Worm (Caenorhabditis elegans) whole organism, L4 larva: ENCODE data around the gene Y102A5C.4.

Experiments used
- F10B5.3 ChIP-seq: sonication (generic microtip); optimal IDR thresholded peaks from 2 replicates; lab custom pipeline; 2016; ENCODE audit warnings: mild to moderate bottlenecking, missing genetic modification characterization, missing compliant biosample characterization
- F37D6.2 ChIP-seq: sonication (generic microtip); optimal IDR thresholded peaks from 2 replicates; lab custom pipeline; 2016; ENCODE audit warnings: mild to moderate bottlenecking, missing genetic modification characterization, missing compliant biosample characterization
- F49E8.2 ChIP-seq: sonication (generic microtip); optimal IDR thresholded peaks from 2 replicates; lab custom pipeline; 2016; ENCODE audit warnings: missing compliant biosample characterization, mild to moderate bottlenecking, missing genetic modification characterization, borderline replicate concordance
- Y48G9A.11 ChIP-seq: fragments of 200-800 bp; sonication (Bioruptor generic); IDR thresholded peaks from 2 replicates; pipeline ENCODE4 v1.3.6; 2022; ENCODE audit warnings: missing genetic modification reagents, missing genetic modification characterization, missing compliant biosample characterization
- Y5F2A.4 ChIP-seq: fragments of 200-800 bp; sonication (Bioruptor generic); optimal IDR thresholded peaks from 2 replicates; lab custom pipeline; 2018; ENCODE audit warnings: mild to moderate bottlenecking, missing genetic modification characterization, missing compliant biosample characterization
- aha-1 ChIP-seq: fragments of 150-350 bp; peaks from one replicate; lab custom pipeline; 2014; ENCODE audit warnings: missing biosample characterization, missing genetic modification characterization
- arid-1 ChIP-seq: fragments of 200-800 bp; sonication (Bioruptor generic); conservative IDR thresholded peaks from 2 replicates; pipeline ENCODE4 v1.3.6; 2022; ENCODE audit warnings: missing genetic modification reagents, missing genetic modification characterization, missing compliant biosample characterization
- ceh-20 ChIP-seq: fragments of 200-800 bp; sonication (Bioruptor generic); IDR thresholded peaks from 2 replicates; pipeline ENCODE4 v1.3.6; 2022; ENCODE audit warnings: missing genetic modification reagents, missing genetic modification characterization, missing compliant biosample characterization
- ceh-32 ChIP-seq: sonication (generic microtip); optimal IDR thresholded peaks from 2 replicates; lab custom pipeline; 2016; ENCODE audit warnings: mild to moderate bottlenecking, missing genetic modification characterization, missing compliant biosample characterization; ENCODE audit not compliant: poor library complexity
- ces-1 ChIP-seq: fragments of 150-350 bp; sonication (generic microtip); optimal IDR thresholded peaks from 4 replicates; lab custom pipeline; 2014; ENCODE audit warnings: missing biosample characterization, missing genetic modification reagents, missing genetic modification characterization
- ctbp-1 ChIP-seq: fragments of 200-800 bp; sonication (Bioruptor generic); IDR thresholded peaks from 2 replicates; pipeline ENCODE4 v1.3.6; 2022; ENCODE audit warnings: missing genetic modification reagents, missing genetic modification characterization, missing compliant biosample characterization
- daf-16 ChIP-seq, 3 experiments: sonication (generic microtip); optimal IDR thresholded peaks; 2 replicates each; lab custom pipeline; 2016 to 2017; ENCODE audit warnings: missing genetic modification characterization in 3 of 3, missing genetic modification reagents in 3 of 3, mild to moderate bottlenecking in 2 of 3, missing compliant biosample characterization in 2 of 3, missing biosample characterization in 1 of 3, moderate library complexity in 1 of 3
- daf-19 ChIP-seq: fragments of 200-800 bp; sonication (Bioruptor generic); conservative IDR thresholded peaks from 2 replicates; pipeline ENCODE4 v1.3.6; 2022; ENCODE audit warnings: missing genetic modification characterization, missing compliant biosample characterization
- dmd-8 ChIP-seq: fragments of 200-800 bp; sonication (Bioruptor generic); IDR thresholded peaks from 2 replicates; pipeline ENCODE4 v1.3.6; 2022; ENCODE audit warnings: missing genetic modification characterization, missing compliant biosample characterization
- duxl-1 ChIP-seq: sonication (generic microtip); optimal IDR thresholded peaks from 2 replicates; lab custom pipeline; 2016; ENCODE audit warnings: mild to moderate bottlenecking, missing genetic modification characterization, moderate library complexity, missing compliant biosample characterization; ENCODE audit not compliant: poor library complexity
- dve-1 ChIP-seq: sonication (generic microtip); optimal IDR thresholded peaks from 2 replicates; lab custom pipeline; 2017; ENCODE audit warnings: antibody characterized with exemption, mild to moderate bottlenecking, missing genetic modification characterization, missing compliant biosample characterization; ENCODE audit not compliant: insufficient read depth
- egl-43 ChIP-seq: fragments of 200-800 bp; sonication (Bioruptor generic); IDR thresholded peaks from 2 replicates; pipeline ENCODE4 v1.3.6; 2022; ENCODE audit warnings: missing genetic modification reagents, missing genetic modification characterization, missing compliant biosample characterization
- fkh-10 ChIP-seq: fragments of 150-350 bp; optimal IDR thresholded peaks from 2 replicates; lab custom pipeline; 2014; ENCODE audit warnings: missing biosample characterization, missing genetic modification reagents, missing genetic modification characterization
- gei-8 ChIP-seq: fragments of 200-800 bp; sonication (Bioruptor generic); optimal IDR thresholded peaks from 2 replicates; lab custom pipeline; 2018; ENCODE audit warnings: mild to moderate bottlenecking, missing genetic modification characterization, missing compliant biosample characterization
- hlh-30 ChIP-seq: sonication (generic microtip); optimal IDR thresholded peaks from 2 replicates; lab custom pipeline; 2017; ENCODE audit warnings: antibody characterized with exemption, mild to moderate bottlenecking, missing genetic modification characterization, missing compliant biosample characterization; ENCODE audit not compliant: insufficient read depth
- hmg-1.1 ChIP-seq: fragments of 200-800 bp; sonication (Bioruptor generic); IDR thresholded peaks from 2 replicates; pipeline ENCODE4 v1.3.6; 2022; ENCODE audit warnings: missing genetic modification reagents, missing genetic modification characterization, missing compliant biosample characterization
- lim-7 ChIP-seq: fragments of 200-800 bp; sonication (Bioruptor generic); IDR thresholded peaks from 2 replicates; pipeline ENCODE4 v1.3.6; 2022; ENCODE audit warnings: missing genetic modification characterization, missing compliant biosample characterization
- lin-13 ChIP-seq: fragments of 150-350 bp; optimal IDR thresholded peaks from 2 replicates; lab custom pipeline; 2014; ENCODE audit warnings: missing biosample characterization, missing genetic modification reagents, missing genetic modification characterization
- lin-15B ChIP-seq: fragments of 150-350 bp; sonication (generic microtip); optimal IDR thresholded peaks from 3 replicates; lab custom pipeline; 2014; ENCODE audit warnings: missing biosample characterization, missing genetic modification characterization
- lin-38 ChIP-seq: fragments of 200-800 bp; sonication (Bioruptor generic); IDR thresholded peaks from 2 replicates; pipeline ENCODE4 v1.3.6; 2022; ENCODE audit warnings: missing genetic modification reagents, missing genetic modification characterization, missing compliant biosample characterization
- lsy-2 ChIP-seq, 2 experiments: fragments of 150-350 bp in 1 of 2; sonication (generic microtip) in 1 of 2; optimal IDR thresholded peaks; 2 replicates each; lab custom pipeline; 2014 to 2017; ENCODE audit warnings: missing biosample characterization in 2 of 2, missing genetic modification characterization in 2 of 2
- mdt-29 ChIP-seq: fragments of 200-800 bp; sonication (Bioruptor generic); IDR thresholded peaks from 2 replicates; pipeline ENCODE4 v1.3.6; 2022; ENCODE audit warnings: missing genetic modification reagents, missing genetic modification characterization, missing compliant biosample characterization
- mep-1 ChIP-seq: fragments of 150-350 bp; sonication (generic microtip); optimal IDR thresholded peaks from 3 replicates; lab custom pipeline; 2014; ENCODE audit warnings: missing biosample characterization, missing genetic modification characterization
- mes-2 ChIP-seq: sonication (generic microtip); optimal IDR thresholded peaks from 2 replicates; lab custom pipeline; 2016; ENCODE audit warnings: missing genotype, mild to moderate bottlenecking, missing genetic modification characterization, missing compliant biosample characterization; ENCODE audit not compliant: poor library complexity, severe bottlenecking
- mxl-2 ChIP-seq: fragments of 200-800 bp; sonication (Bioruptor generic); conservative IDR thresholded peaks from 2 replicates; pipeline ENCODE4 v1.3.6; 2022; ENCODE audit warnings: missing genetic modification reagents, missing genetic modification characterization, missing compliant biosample characterization
- nhr-11 ChIP-seq: fragments of 150-350 bp; optimal IDR thresholded peaks from 2 replicates; lab custom pipeline; 2014; ENCODE audit warnings: missing biosample characterization, missing genetic modification characterization
- nhr-111 ChIP-seq: fragments of 200-800 bp; sonication (Bioruptor generic); optimal IDR thresholded peaks from 2 replicates; lab custom pipeline; 2018; ENCODE audit warnings: mild to moderate bottlenecking, missing genetic modification characterization, missing compliant biosample characterization
- nhr-237 ChIP-seq: sonication (generic microtip); optimal IDR thresholded peaks from 2 replicates; lab custom pipeline; 2017; ENCODE audit warnings: missing biosample characterization, missing genetic modification characterization
- nhr-28 ChIP-seq: fragments of 150-350 bp; optimal IDR thresholded peaks from 2 replicates; lab custom pipeline; 2014; ENCODE audit warnings: missing biosample characterization, missing genetic modification characterization
- nhr-42 ChIP-seq: fragments of 200-800 bp; sonication (Bioruptor generic); IDR thresholded peaks from 2 replicates; pipeline ENCODE4 v1.3.6; 2022; ENCODE audit warnings: missing genetic modification characterization, missing compliant biosample characterization
- nhr-76 ChIP-seq: fragments of 150-350 bp; optimal IDR thresholded peaks from 2 replicates; lab custom pipeline; 2014; ENCODE audit warnings: missing biosample characterization, missing genetic modification characterization
- pha-4 ChIP-seq, 2 experiments: fragments of 150-350 bp in 1 of 2; fragments of 200-800 bp in 1 of 2; sonication (Bioruptor generic) in 1 of 2; IDR thresholded peaks in 1 of 2; optimal IDR thresholded peaks in 1 of 2; 2 replicates each; pipeline versions ENCODE4 v1.3.6 to Lab custom; 2014 to 2022; ENCODE audit warnings: missing genetic modification characterization in 2 of 2, missing genetic modification reagents in 2 of 2, missing biosample characterization in 1 of 2, missing compliant biosample characterization in 1 of 2
- rbr-2 ChIP-seq: sonication (generic microtip); optimal IDR thresholded peaks from 2 replicates; lab custom pipeline; 2016; ENCODE audit warnings: missing genotype, missing genetic modification characterization, missing compliant biosample characterization
- set-16 ChIP-seq: fragments of 200-800 bp; sonication (Bioruptor generic); IDR thresholded peaks from 2 replicates; pipeline ENCODE4 v1.3.6; 2022; ENCODE audit warnings: missing genetic modification reagents, missing genetic modification characterization, missing compliant biosample characterization
- snpc-4 ChIP-seq: fragments of 150-350 bp; optimal IDR thresholded peaks from 2 replicates; lab custom pipeline; 2014; ENCODE audit warnings: missing biosample characterization, missing genetic modification characterization
- spr-1 ChIP-seq: sonication (generic microtip); optimal IDR thresholded peaks from 2 replicates; lab custom pipeline; 2016; ENCODE audit warnings: mild to moderate bottlenecking, missing genetic modification characterization, missing compliant biosample characterization
- spr-3 ChIP-seq: fragments of 200-800 bp; sonication (Bioruptor generic); optimal IDR thresholded peaks from 2 replicates; lab custom pipeline; 2018; ENCODE audit warnings: mild to moderate bottlenecking, missing genetic modification characterization, missing compliant biosample characterization
- tra-1 ChIP-seq: fragments of 200-800 bp; sonication (Bioruptor generic); IDR thresholded peaks from 2 replicates; pipeline ENCODE4 v1.3.6; 2022; ENCODE audit warnings: missing genetic modification reagents, missing genetic modification characterization, missing compliant biosample characterization
- unc-62 ChIP-seq, 3 experiments: fragments of 150-350 bp in 1 of 3; sonication (generic microtip); optimal IDR thresholded peaks in 2 of 3; peaks in 1 of 3; 1 replicate in 1 of 3; 2 replicates in 2 of 3; lab custom pipeline; 2014 to 2017; ENCODE audit warnings: missing biosample characterization in 3 of 3, missing genetic modification characterization in 3 of 3, missing genetic modification reagents in 3 of 3, missing genotype in 1 of 3
- zfp-2 ChIP-seq: sonication (generic microtip); optimal IDR thresholded peaks from 2 replicates; lab custom pipeline; 2016; ENCODE audit warnings: mild to moderate bottlenecking, missing genetic modification characterization, missing compliant biosample characterization
- zfp-3 ChIP-seq: fragments of 200-800 bp; sonication (Bioruptor generic); conservative IDR thresholded peaks from 2 replicates; pipeline ENCODE4 v1.3.6; 2022; ENCODE audit warnings: missing genetic modification reagents, missing genetic modification characterization, missing compliant biosample characterization

Gene Y102A5C.4

DNA sequence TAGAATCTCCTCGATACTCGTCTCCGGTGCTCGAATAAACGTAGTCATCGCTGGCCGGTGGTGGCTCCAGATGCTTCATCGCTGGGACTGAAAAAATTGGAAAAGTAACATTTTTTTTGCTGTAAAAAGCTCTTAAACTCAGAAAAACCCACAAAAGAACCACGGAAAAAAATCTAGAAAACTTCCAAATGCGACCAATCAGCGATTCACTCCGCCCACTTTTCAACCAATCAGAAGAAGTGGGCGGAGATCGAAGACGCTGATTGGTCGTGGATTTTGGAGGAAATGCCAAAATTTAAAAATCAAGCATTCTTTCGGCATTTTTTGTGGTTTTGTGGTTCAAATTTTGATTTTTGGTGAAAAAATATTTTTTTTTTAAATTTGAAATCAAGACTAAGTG lies 36.9 kb downstream of the Y102A5C.4 start:
- no peak for TF ChIP-seq mxl-2 (GFP tag; lab: Robert Waterston, UW)
- no peak for TF ChIP-seq lin-13
- TF ChIP-seq unc-62 (GFP tag; optimal IDR thresholded peaks at IDR 0.05 in 1 of 2; lab: Kevin White, UChicago) = peak in 1 of 2 experiments; percentile 30
- no peak for TF ChIP-seq unc-62 (tag; optimal IDR thresholded peaks at IDR 0.05; lab: Kevin White, UChicago)
- TF ChIP-seq dmd-8 (GFP tag; lab: Robert Waterston, UW) = no peak
- no peak for TF ChIP-seq snpc-4
- TF ChIP-seq spr-3 (GFP tag; lab: Kevin White, UChicago) = no peak
- no peak for TF ChIP-seq hmg-1.1 (GFP tag; lab: Robert Waterston, UW)
- TF ChIP-seq lim-7 (GFP tag; lab: Robert Waterston, UW) = no peak
- TF ChIP-seq mdt-29 (GFP tag; lab: Robert Waterston, UW) = no peak

DNA sequence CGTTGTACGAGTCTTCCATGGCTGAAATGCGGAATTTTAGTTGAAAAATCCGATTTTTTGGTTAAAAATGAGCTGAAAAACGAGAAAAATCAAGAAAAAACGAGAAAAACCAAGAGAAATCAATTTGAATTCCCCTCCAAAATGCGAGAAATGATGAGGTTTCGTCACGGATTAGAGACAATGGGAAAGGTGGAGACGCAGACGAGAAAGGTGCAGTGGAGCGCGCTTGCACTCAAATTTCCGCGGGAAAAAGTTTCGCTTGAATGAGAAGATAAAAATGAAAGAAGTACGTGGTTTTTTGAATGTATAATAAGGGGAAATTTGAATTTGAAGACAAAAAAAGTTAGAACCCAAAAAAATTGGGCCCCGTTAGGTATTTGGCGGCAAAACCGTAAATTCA lies 43.6 kb downstream of the Y102A5C.4 start, which contains the start of gene efl-1:
TSS of gene efl-1 (minus strand) at position 21 of the 400 bp plus-strand sequence.
- peak; percentile 89 for TF ChIP-seq dve-1 (tag; lab: Kevin White, UChicago)
- no peak for TF ChIP-seq Y5F2A.4
- TF ChIP-seq unc-62 (GFP tag; optimal IDR thresholded peaks at IDR 0.05 in 1 of 2; lab: Kevin White, UChicago) = peak in 1 of 2 experiments; percentile 92
- no peak for TF ChIP-seq unc-62 (tag; optimal IDR thresholded peaks at IDR 0.05; lab: Kevin White, UChicago)
- no peak for TF ChIP-seq gei-8 (GFP tag; lab: Kevin White, UChicago)
- TF ChIP-seq rbr-2 (tag; lab: Kevin White, UChicago) = peak; percentile 81
- TF ChIP-seq lin-15B = peak; percentile 1
- no peak for TF ChIP-seq nhr-237 (tag; lab: Kevin White, UChicago)
- TF ChIP-seq nhr-11 (tag; lab: Kevin White, UChicago) = peak; percentile 78
- peak; percentile 99 for TF ChIP-seq lin-38 (GFP tag; lab: Robert Waterston, UW)
- peak; percentile 64; the same call in 1 of the 2 replicates for TF ChIP-seq mdt-29 (GFP tag; lab: Robert Waterston, UW)
- no peak for TF ChIP-seq daf-19
- TF ChIP-seq duxl-1 (tag; lab: Kevin White, UChicago) = peak; percentile 95
- peak; percentile 89 for TF ChIP-seq hlh-30
- TF ChIP-seq nhr-42 (GFP tag; lab: Robert Waterston, UW) = peak; percentile 38; the same call in 1 of the 2 replicates
- TF ChIP-seq nhr-76 (tag; lab: Kevin White, UChicago) = peak; percentile 4
- peak in 1 of 2 experiments; percentile 25 for TF ChIP-seq daf-16 (GFP tag; optimal IDR thresholded peaks at IDR 0.05; lab: Kevin White, UChicago)
- TF ChIP-seq daf-16 (tag; optimal IDR thresholded peaks at IDR 0.05; lab: Kevin White, UChicago) = peak; percentile 31
- TF ChIP-seq mep-1 = peak; percentile 86
- TF ChIP-seq mes-2 (tag; lab: Kevin White, UChicago) = peak; percentile 94
- TF ChIP-seq nhr-111 (GFP tag; lab: Kevin White, UChicago) = no peak
- peak; percentile 79 for TF ChIP-seq fkh-10 (GFP tag; lab: Kevin White, UChicago)
- TF ChIP-seq ceh-32 (tag; lab: Kevin White, UChicago) = no peak
- TF ChIP-seq set-16 (GFP tag; lab: Robert Waterston, UW) = 0 out of 2 replicates have a peak, but pooled peaks have one; percentile 15
- no peak for TF ChIP-seq F10B5.3 (tag; lab: Kevin White, UChicago)
- TF ChIP-seq arid-1 = 0 out of 2 replicates have a peak, but pooled peaks have one; percentile 64
- peak; percentile 45 for TF ChIP-seq ces-1
- 0 out of 2 replicates have a peak, but pooled peaks have one; percentile 8 for TF ChIP-seq Y48G9A.11
- TF ChIP-seq zfp-2 (tag; lab: Kevin White, UChicago) = peak; percentile 41
- peak; percentile 22 to 93 for TF ChIP-seq lsy-2 (tag; optimal IDR thresholded peaks at IDR 0.05; lab: Kevin White, UChicago)
- peak; percentile 43; the same call in 1 of the 2 replicates for TF ChIP-seq pha-4 (GFP tag; IDR thresholded peaks at IDR 0.05; lab: Robert Waterston, UW)
- TF ChIP-seq pha-4 (tag; optimal IDR thresholded peaks at IDR 0.05; lab: Kevin White, UChicago) = peak; percentile 34
- TF ChIP-seq zfp-3 = 0 out of 2 replicates have a peak, but pooled peaks have one; percentile 39
- TF ChIP-seq nhr-28 (tag; lab: Kevin White, UChicago) = peak; percentile 79
- no peak for TF ChIP-seq ctbp-1 (GFP tag; lab: Robert Waterston, UW)
- TF ChIP-seq egl-43 (GFP tag; lab: Robert Waterston, UW) = peak; percentile 51; the same call in 1 of the 2 replicates
- TF ChIP-seq F37D6.2 (tag; lab: Kevin White, UChicago) = peak; percentile 55
- peak; percentile 12 for TF ChIP-seq F49E8.2 (tag; lab: Kevin White, UChicago)
- TF ChIP-seq aha-1 = peak; percentile 98
- TF ChIP-seq spr-1 (tag; lab: Kevin White, UChicago) = peak; percentile 54
- no peak for TF ChIP-seq tra-1 (GFP tag; lab: Robert Waterston, UW)
- TF ChIP-seq ceh-20 (GFP tag; lab: Robert Waterston, UW) = peak; percentile 90
